Worm (Caenorhabditis elegans) whole organism, late embryonic: ENCODE measurements around the gene K09E9.3.
A peak's percentile ranks its signal among the peaks of the same experiment; 100 is the strongest.

ENCODE experiments used
- C08G9.2 ChIP-seq: sonication (generic microtip); optimal IDR thresholded peaks from 2 replicates; lab custom pipeline; 2016; ENCODE audit warnings: mild to moderate bottlenecking, missing genetic modification characterization, moderate library complexity, missing compliant biosample characterization
- C38D4.7 ChIP-seq: fragments of 200-800 bp; sonication (Bioruptor generic); optimal IDR thresholded peaks from 2 replicates; lab custom pipeline; 2018; ENCODE audit warnings: mild to moderate bottlenecking, missing genetic modification characterization, moderate library complexity, missing compliant biosample characterization
- F13H6.1 ChIP-seq: sonication (generic microtip); optimal IDR thresholded peaks from 2 replicates; lab custom pipeline; 2016; ENCODE audit warnings: missing genetic modification characterization, missing compliant biosample characterization
- K09A11.1 ChIP-seq: sonication (generic microtip); optimal IDR thresholded peaks from 2 replicates; lab custom pipeline; 2017; ENCODE audit warnings: antibody characterized with exemption, mild to moderate bottlenecking, missing genetic modification characterization, missing compliant biosample characterization; ENCODE audit not compliant: insufficient read depth
- Y22D7AL.16 ChIP-seq: sonication (generic microtip); optimal IDR thresholded peaks from 2 replicates; lab custom pipeline; 2016; ENCODE audit warnings: missing genetic modification characterization, missing compliant biosample characterization
- ama-1 ChIP-seq: fragments of 150-350 bp; optimal IDR thresholded peaks from 2 replicates; lab custom pipeline; 2014
- ceh-14 ChIP-seq: sonication (generic microtip); optimal IDR thresholded peaks from 2 replicates; lab custom pipeline; 2016; ENCODE audit warnings: missing genotype, missing genetic modification characterization, missing compliant biosample characterization
- ceh-18 ChIP-seq: sonication (generic microtip); optimal IDR thresholded peaks from 2 replicates; lab custom pipeline; 2016; ENCODE audit warnings: missing genetic modification characterization, missing compliant biosample characterization
- ceh-19 ChIP-seq: fragments of 200-800 bp; sonication (Bioruptor generic); optimal IDR thresholded peaks from 2 replicates; lab custom pipeline; 2018; ENCODE audit warnings: mild to moderate bottlenecking, missing genetic modification characterization, missing compliant biosample characterization
- ceh-2 ChIP-seq: sonication (generic microtip); optimal IDR thresholded peaks from 2 replicates; lab custom pipeline; 2016; ENCODE audit warnings: missing genotype, missing genetic modification characterization, missing compliant biosample characterization
- ceh-22 ChIP-seq: sonication (generic microtip); optimal IDR thresholded peaks from 2 replicates; lab custom pipeline; 2017; ENCODE audit warnings: missing biosample characterization, missing genetic modification characterization
- ceh-24 ChIP-seq: sonication (generic microtip); optimal IDR thresholded peaks from 2 replicates; lab custom pipeline; 2016; ENCODE audit warnings: mild to moderate bottlenecking, missing genetic modification characterization, missing compliant biosample characterization
- ceh-30 ChIP-seq: fragments of 150-350 bp; optimal IDR thresholded peaks from 2 replicates; lab custom pipeline; 2014; ENCODE audit warnings: missing biosample characterization, missing genetic modification characterization
- ceh-31 ChIP-seq: sonication (generic microtip); optimal IDR thresholded peaks from 2 replicates; lab custom pipeline; 2016; ENCODE audit warnings: missing genetic modification characterization, missing compliant biosample characterization
- ceh-34 ChIP-seq: sonication (generic microtip); optimal IDR thresholded peaks from 2 replicates; lab custom pipeline; 2016; ENCODE audit warnings: mild to moderate bottlenecking, missing genetic modification characterization, missing compliant biosample characterization
- ceh-48 ChIP-seq: sonication (generic microtip); optimal IDR thresholded peaks from 2 replicates; lab custom pipeline; 2016; ENCODE audit warnings: missing genetic modification characterization, inconsistent platforms, missing compliant biosample characterization
- ceh-6 ChIP-seq: fragments of 200-800 bp; sonication (Bioruptor generic); optimal IDR thresholded peaks from 2 replicates; lab custom pipeline; 2018; ENCODE audit warnings: mild to moderate bottlenecking, missing genetic modification characterization, missing compliant biosample characterization
- che-1 ChIP-seq: sonication (generic microtip); optimal IDR thresholded peaks from 2 replicates; lab custom pipeline; 2016; ENCODE audit warnings: mild to moderate bottlenecking, missing genetic modification characterization, missing compliant biosample characterization
- elt-2 ChIP-seq: sonication (generic microtip); optimal IDR thresholded peaks from 2 replicates; lab custom pipeline; 2016; ENCODE audit warnings: missing genetic modification reagents, missing genetic modification characterization, missing compliant biosample characterization
- fax-1 ChIP-seq: sonication (generic microtip); optimal IDR thresholded peaks from 2 replicates; lab custom pipeline; 2016; ENCODE audit warnings: missing genotype, missing genetic modification characterization, missing compliant biosample characterization
- fkh-10 ChIP-seq: fragments of 150-350 bp; optimal IDR thresholded peaks from 2 replicates; lab custom pipeline; 2014; ENCODE audit warnings: missing biosample characterization, missing genetic modification reagents, missing genetic modification characterization
- gmeb-2 ChIP-seq: sonication (generic microtip); optimal IDR thresholded peaks from 2 replicates; lab custom pipeline; 2016; ENCODE audit warnings: missing genetic modification characterization, inconsistent platforms, missing compliant biosample characterization
- hlh-13 ChIP-seq: fragments of 200-800 bp; sonication (Bioruptor generic); optimal IDR thresholded peaks from 2 replicates; lab custom pipeline; 2018; ENCODE audit warnings: mild to moderate bottlenecking, missing genetic modification characterization, missing compliant biosample characterization
- mec-3 ChIP-seq: sonication (generic microtip); optimal IDR thresholded peaks from 2 replicates; lab custom pipeline; 2016; ENCODE audit warnings: borderline replicate concordance, missing genetic modification characterization, missing compliant biosample characterization
- nhr-232 ChIP-seq: sonication (generic microtip); optimal IDR thresholded peaks from 2 replicates; lab custom pipeline; 2016; ENCODE audit warnings: missing genetic modification characterization, missing compliant biosample characterization
- npax-4 ChIP-seq: sonication (generic microtip); optimal IDR thresholded peaks from 2 replicates; lab custom pipeline; 2016; ENCODE audit warnings: missing genetic modification characterization, missing compliant biosample characterization
- odd-2 ChIP-seq: sonication (generic microtip); optimal IDR thresholded peaks from 2 replicates; lab custom pipeline; 2017; ENCODE audit warnings: antibody characterized with exemption, mild to moderate bottlenecking, missing genetic modification characterization, missing compliant biosample characterization
- pag-3 ChIP-seq: sonication (generic microtip); optimal IDR thresholded peaks from 2 replicates; lab custom pipeline; 2016; ENCODE audit warnings: missing compliant biosample characterization, missing genetic modification characterization, borderline replicate concordance
- pat-9 ChIP-seq: fragments of 200-800 bp; sonication (Bioruptor generic); optimal IDR thresholded peaks from 2 replicates; lab custom pipeline; 2018; ENCODE audit warnings: mild to moderate bottlenecking, missing genetic modification characterization, moderate library complexity, missing compliant biosample characterization
- pha-4 ChIP-seq: fragments of 150-350 bp; optimal IDR thresholded peaks from 2 replicates; lab custom pipeline; 2018; ENCODE audit warnings: missing biosample characterization, missing genetic modification reagents, missing genetic modification characterization
- sdc-2 ChIP-seq: sonication (generic microtip); optimal IDR thresholded peaks from 2 replicates; lab custom pipeline; 2016; ENCODE audit warnings: missing genotype, missing genetic modification characterization, missing compliant biosample characterization
- unc-3 ChIP-seq, 2 experiments: fragments of 200-800 bp in 1 of 2; sonication (Bioruptor generic) in 1 of 2; sonication (generic microtip) in 1 of 2; conservative IDR thresholded peaks in 1 of 2; optimal IDR thresholded peaks in 1 of 2; 2 replicates each; pipeline versions ENCODE4 v1.3.6 to Lab custom; 2016 to 2022; ENCODE audit warnings: missing compliant biosample characterization in 2 of 2, missing genetic modification characterization in 2 of 2, missing genetic modification reagents in 1 of 2
- unc-42 ChIP-seq: sonication (generic microtip); optimal IDR thresholded peaks from 2 replicates; lab custom pipeline; 2016; ENCODE audit warnings: missing genotype, missing genetic modification characterization, missing compliant biosample characterization

Gene K09E9.3

ce11 chrX:15654969-15655368 is 41.4 kb upstream of the K09E9.3 start:
- no peak for TF ChIP-seq ceh-48 (tag; lab: Kevin White, UChicago)
- peak; percentile 68 for TF ChIP-seq sdc-2

- TF ChIP-seq ceh-6 (GFP tag; lab: Kevin White, UChicago) (no peak), unc-3 (GFP tag; conservative IDR thresholded peaks at IDR 0.05; lab: Robert Waterston, UW) (no peak), unc-3 (tag; optimal IDR thresholded peaks at IDR 0.05; lab: Kevin White, UChicago) (no peak), fkh-10 (GFP tag; lab: Kevin White, UChicago) (no peak), ceh-18 (no peak), ceh-14 (peak; percentile 11), pat-9 (tag; lab: Kevin White, UChicago) (no peak), gmeb-2 (tag; lab: Kevin White, UChicago) (no peak), npax-4 (tag; lab: Kevin White, UChicago) (no peak), ceh-48 (tag; lab: Kevin White, UChicago) (no peak), mec-3 (tag; lab: Kevin White, UChicago) (no peak), ceh-31 (peak; percentile 21), unc-42 (tag; lab: Kevin White, UChicago) (peak; percentile 64), Y22D7AL.16 (no peak)
Observed at ce11 chrX:15653196-15653595, 39.6 kb upstream of the K09E9.3 start.

ce11 chrX:15650919-15651420 is 37.4 kb upstream of the K09E9.3 start, which contains the start of gene F59D12.3:
TSS of gene F59D12.3 (minus strand) at chrX:15650969.
- TF ChIP-seq C38D4.7 (GFP tag; lab: Kevin White, UChicago), result no peak
- no peak for TF ChIP-seq ama-1
- TF ChIP-seq gmeb-2 (tag; lab: Kevin White, UChicago), result no peak
- TF ChIP-seq pag-3 (tag; lab: Kevin White, UChicago), result no peak
- no peak for TF ChIP-seq odd-2 (tag; lab: Kevin White, UChicago)
- no peak for TF ChIP-seq ceh-18
- no peak for TF ChIP-seq pha-4 (tag; lab: Kevin White, UChicago)
- no peak for TF ChIP-seq ceh-6 (GFP tag; lab: Kevin White, UChicago)
- no peak for TF ChIP-seq ceh-34 (tag; lab: Kevin White, UChicago)
- no peak for TF ChIP-seq F13H6.1 (tag; lab: Kevin White, UChicago)

ce11 chrX:15650428-15650827 is 36.8 kb upstream of the K09E9.3 start:
- TF ChIP-seq ceh-2 (no peak), ceh-19 (GFP tag; lab: Kevin White, UChicago) (no peak), fkh-10 (GFP tag; lab: Kevin White, UChicago) (no peak), ceh-24 (tag; lab: Kevin White, UChicago) (no peak), elt-2 (tag; lab: Kevin White, UChicago) (no peak), che-1 (tag; lab: Kevin White, UChicago) (no peak), ceh-30 (no peak), ceh-6 (GFP tag; lab: Kevin White, UChicago) (no peak), hlh-13 (GFP tag; lab: Kevin White, UChicago) (no peak), unc-3 (GFP tag; conservative IDR thresholded peaks at IDR 0.05; lab: Robert Waterston, UW) (no peak), unc-3 (tag; optimal IDR thresholded peaks at IDR 0.05; lab: Kevin White, UChicago) (no peak), C08G9.2 (tag; lab: Kevin White, UChicago) (no peak), ceh-34 (tag; lab: Kevin White, UChicago) (no peak), ceh-14 (no peak), K09A11.1 (no peak), nhr-232 (no peak), fax-1 (tag; lab: Kevin White, UChicago) (no peak), Y22D7AL.16 (no peak)

DNA sequence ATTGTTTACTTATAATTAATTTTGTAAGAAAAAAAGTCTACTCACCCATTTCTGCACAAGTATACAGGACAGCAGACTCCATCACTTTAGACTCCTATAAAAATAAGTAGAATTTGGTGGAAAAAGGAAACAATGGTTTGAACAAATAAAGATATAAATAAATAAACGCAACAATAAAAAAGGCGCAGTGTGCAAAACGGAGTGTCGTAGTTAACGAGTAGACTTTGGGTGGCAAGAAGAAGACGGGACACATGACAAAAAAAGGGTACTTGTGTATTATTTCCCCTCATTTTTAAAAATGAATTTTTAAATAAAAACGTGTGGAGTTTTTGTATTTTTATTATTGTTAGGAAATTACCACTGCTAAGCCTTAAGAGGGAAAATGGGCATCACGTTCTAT is 33.7 kb upstream of the K09E9.3 start, which contains the start of gene F59D12.5:
Gene F59D12.5 (minus strand): TSS at position 94 of the 400 bp plus-strand sequence.
- TF ChIP-seq ceh-22, result no peak
- peak; percentile 6 for TF ChIP-seq unc-42 (tag; lab: Kevin White, UChicago)
- TF ChIP-seq ama-1, result no peak
